Worm (Caenorhabditis elegans): ENCODE measurements around the gene tpst-1.
A peak's percentile ranks its signal among the peaks of the same experiment; 100 is the strongest.

tpst-1 gene

DNA sequence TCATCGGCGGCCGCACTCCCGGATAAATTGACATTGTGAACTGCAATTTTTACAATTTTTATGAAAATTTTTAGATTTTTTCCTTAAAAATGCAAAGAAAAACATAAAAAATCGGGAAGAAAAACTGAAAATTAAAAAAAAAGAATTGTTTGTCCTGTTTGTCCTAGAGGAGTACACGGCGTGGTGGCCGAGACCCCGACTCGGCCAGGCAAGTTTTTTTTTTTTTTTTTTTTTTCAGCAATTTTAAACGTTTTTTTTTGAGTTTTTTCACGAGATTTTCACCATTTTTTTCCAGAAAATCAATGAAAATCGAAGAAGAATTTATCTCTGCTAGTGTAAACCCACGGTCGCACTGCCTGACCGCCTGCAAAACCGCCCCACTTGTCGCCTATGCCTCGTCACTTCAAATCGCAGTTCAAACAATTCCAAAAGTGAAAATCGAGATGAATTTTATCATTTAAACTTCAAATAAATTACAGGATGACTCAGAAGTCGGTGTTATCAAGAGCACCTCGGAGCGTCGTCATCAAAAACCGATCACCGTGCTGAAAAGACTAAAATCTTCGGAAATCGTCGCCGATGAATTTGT lies 11.4 kb upstream of the tpst-1 start, which contains the start of the genes taf-7.2 and elpc-2:
TSS of gene taf-7.2 (minus strand) at position 42 of the 589 bp plus-strand sequence.
TSS of gene elpc-2 (plus strand) at position 296 of the 589 bp plus-strand sequence.
- TF ChIP-seq gmeb-1 (tag; optimal IDR thresholded peaks at IDR 0.05): peak; percentile 30
- no peak for TF ChIP-seq lin-39 (tag; optimal IDR thresholded peaks at IDR 0.05)
- TF ChIP-seq sma-9 (GFP tag; optimal IDR thresholded peaks at IDR 0.05): no peak
- TF ChIP-seq sma-9 (tag; optimal IDR thresholded peaks at IDR 0.05): no peak
- TF ChIP-seq peb-1 (tag; optimal IDR thresholded peaks at IDR 0.05): no peak
- TF ChIP-seq unc-55 (GFP tag; optimal IDR thresholded peaks at IDR 0.05): peak; percentile 46
- TF ChIP-seq C34F6.9 (tag; optimal IDR thresholded peaks at IDR 0.05): peak; percentile 31
- TF ChIP-seq ztf-4 (tag; optimal IDR thresholded peaks at IDR 0.05): no peak
- no peak for TF ChIP-seq ZK546.5 (tag; optimal IDR thresholded peaks at IDR 0.05)
- TF ChIP-seq mbf-1 (tag; optimal IDR thresholded peaks at IDR 0.05): no peak
- TF ChIP-seq nhr-23 (tag; optimal IDR thresholded peaks at IDR 0.05): no peak
- TF ChIP-seq ceh-16 (tag; optimal IDR thresholded peaks at IDR 0.05): no peak
- no peak for TF ChIP-seq ztf-1 (GFP tag; conservative IDR thresholded peaks at IDR 0.05)
- TF ChIP-seq sma-3 (GFP tag; optimal IDR thresholded peaks at IDR 0.05): no peak
- TF ChIP-seq lin-13 (GFP tag; optimal IDR thresholded peaks at IDR 0.05): no peak
- peak; percentile 56 for TF ChIP-seq F13H6.1 (tag; optimal IDR thresholded peaks at IDR 0.05)
- TF ChIP-seq nhr-25 (tag; optimal IDR thresholded peaks at IDR 0.05): peak; percentile 7
- no peak for TF ChIP-seq nhr-237 (tag; optimal IDR thresholded peaks at IDR 0.05)
- peak; percentile 30 to 52 for TF ChIP-seq lsy-2 (tag; optimal IDR thresholded peaks at IDR 0.05)
- no peak for TF ChIP-seq nhr-129 (tag; optimal IDR thresholded peaks at IDR 0.05)
- TF ChIP-seq aly-2 (tag; optimal IDR thresholded peaks at IDR 0.05): no peak

DNA sequence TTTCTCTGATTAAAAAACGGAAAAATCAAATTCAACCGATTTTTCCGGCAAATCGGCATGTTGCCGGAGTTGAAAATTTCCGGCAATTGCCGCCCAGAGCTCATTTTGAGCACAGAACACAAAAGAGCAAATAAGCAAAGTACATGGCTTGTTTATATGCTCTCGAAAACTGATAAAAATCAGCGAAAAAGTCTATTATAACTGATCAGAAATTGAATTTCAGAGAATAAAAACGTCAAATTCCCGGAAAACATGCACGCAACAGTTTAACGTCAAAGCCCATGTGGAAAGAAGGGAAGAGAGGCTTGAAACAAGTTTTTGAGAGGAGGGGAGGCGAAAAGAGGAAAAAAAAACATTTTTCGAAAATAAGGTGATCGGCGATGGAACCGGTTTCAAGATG lies 6.7 kb upstream of the tpst-1 start:
- no peak for TF ChIP-seq nhr-23 (tag; optimal IDR thresholded peaks at IDR 0.05)
- TF ChIP-seq snpc-4 (tag; optimal IDR thresholded peaks at IDR 0.05): no peak
- TF ChIP-seq nhr-21 (tag; optimal IDR thresholded peaks at IDR 0.05): no peak
- TF ChIP-seq peb-1 (tag; optimal IDR thresholded peaks at IDR 0.05): no peak
- TF ChIP-seq nhr-12 (tag; optimal IDR thresholded peaks at IDR 0.05): no peak

DNA sequence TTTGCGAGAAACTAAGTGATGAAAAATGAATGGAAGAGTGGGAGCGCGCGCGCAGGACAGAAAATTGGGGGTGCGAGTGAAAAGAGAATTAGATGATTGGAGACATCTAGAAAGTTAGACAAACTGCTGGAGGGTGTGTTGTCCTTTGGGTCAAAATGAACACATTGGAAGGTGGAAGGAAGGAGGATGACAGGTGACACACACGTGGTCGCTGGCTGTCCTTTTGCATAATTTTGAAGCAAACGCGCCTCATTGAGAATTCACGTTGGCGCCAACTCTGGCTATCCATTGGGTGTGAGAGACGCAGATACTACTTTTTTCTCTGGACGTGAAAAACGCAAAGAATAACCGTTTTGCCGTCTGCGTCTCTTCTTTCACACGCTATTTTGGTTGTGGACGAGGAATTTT lies 3.4 kb upstream of the tpst-1 start:
- TF ChIP-seq lsy-2 (tag; optimal IDR thresholded peaks at IDR 0.05) (peak in 1 of 2 experiments; percentile 7), nhr-21 (tag; optimal IDR thresholded peaks at IDR 0.05) (peak; percentile 24), nhr-129 (tag; optimal IDR thresholded peaks at IDR 0.05) (peak; percentile 72), nhr-25 (tag; optimal IDR thresholded peaks at IDR 0.05) (peak; percentile 42), unc-55 (GFP tag; optimal IDR thresholded peaks at IDR 0.05) (peak; percentile 3), C34F6.9 (tag; optimal IDR thresholded peaks at IDR 0.05) (peak; percentile 38), fos-1 (tag; optimal IDR thresholded peaks at IDR 0.05) (peak; percentile 3)

DNA sequence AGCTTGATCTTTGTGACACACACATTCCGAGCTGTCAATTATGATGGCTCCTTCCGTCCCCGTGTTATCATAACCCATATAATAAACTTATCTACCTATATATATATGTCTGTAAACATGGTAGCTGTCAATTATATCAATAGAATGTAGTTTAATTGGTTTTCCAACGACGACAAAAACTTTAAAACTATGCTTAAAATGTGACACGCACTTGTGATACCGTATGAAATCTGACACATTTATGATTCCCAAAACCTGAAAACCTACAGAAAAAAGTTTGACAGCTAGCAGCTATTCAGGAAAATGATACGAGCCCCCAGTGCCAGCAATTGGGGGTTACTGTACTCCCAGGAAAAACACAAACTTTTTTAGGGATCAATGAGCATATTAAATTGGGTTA lies 3.4 kb downstream of the tpst-1 start:
- TF ChIP-seq gmeb-1 (tag; optimal IDR thresholded peaks at IDR 0.05) (no peak), F13H6.1 (tag; optimal IDR thresholded peaks at IDR 0.05) (no peak), ceh-82 (tag; optimal IDR thresholded peaks at IDR 0.05) (no peak), nhr-12 (tag; optimal IDR thresholded peaks at IDR 0.05) (no peak), nhr-21 (tag; optimal IDR thresholded peaks at IDR 0.05) (no peak), nhr-237 (tag; optimal IDR thresholded peaks at IDR 0.05) (no peak), nhr-6 (tag; optimal IDR thresholded peaks at IDR 0.05) (no peak), nhr-77 (tag; optimal IDR thresholded peaks at IDR 0.05) (no peak), Y55F3AM.14 (GFP tag; optimal IDR thresholded peaks at IDR 0.05) (no peak)

DNA sequence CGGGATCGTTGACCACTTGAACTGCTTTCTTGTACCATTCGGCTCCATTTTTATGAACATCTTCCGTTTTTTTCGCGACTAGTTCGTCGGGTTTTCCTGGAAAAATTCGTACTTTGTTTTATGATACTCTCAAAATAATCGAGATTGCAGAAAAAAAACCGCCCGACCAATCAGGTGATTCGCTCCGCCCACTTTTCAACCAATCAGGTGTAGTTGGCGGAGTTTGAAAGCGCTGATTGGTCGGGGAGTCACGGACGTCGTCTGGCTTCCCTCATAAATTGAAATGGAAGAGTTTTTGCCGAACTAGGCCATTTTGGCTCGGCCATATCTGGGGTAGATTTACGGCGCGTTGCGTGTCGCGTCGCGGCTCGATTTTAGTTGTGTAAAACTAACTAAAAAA lies 9.5 kb downstream of the tpst-1 start:
- no peak for TF ChIP-seq blmp-1 (tag; optimal IDR thresholded peaks at IDR 0.05; ENCODE audit: insufficient read depth)
- no peak for TF ChIP-seq nhr-11 (tag; optimal IDR thresholded peaks at IDR 0.05)
- no peak for TF ChIP-seq aly-2 (tag; optimal IDR thresholded peaks at IDR 0.05)
- no peak for TF ChIP-seq gmeb-1 (tag; optimal IDR thresholded peaks at IDR 0.05)
- no peak for TF ChIP-seq skn-1 (tag; optimal IDR thresholded peaks at IDR 0.05)

DNA sequence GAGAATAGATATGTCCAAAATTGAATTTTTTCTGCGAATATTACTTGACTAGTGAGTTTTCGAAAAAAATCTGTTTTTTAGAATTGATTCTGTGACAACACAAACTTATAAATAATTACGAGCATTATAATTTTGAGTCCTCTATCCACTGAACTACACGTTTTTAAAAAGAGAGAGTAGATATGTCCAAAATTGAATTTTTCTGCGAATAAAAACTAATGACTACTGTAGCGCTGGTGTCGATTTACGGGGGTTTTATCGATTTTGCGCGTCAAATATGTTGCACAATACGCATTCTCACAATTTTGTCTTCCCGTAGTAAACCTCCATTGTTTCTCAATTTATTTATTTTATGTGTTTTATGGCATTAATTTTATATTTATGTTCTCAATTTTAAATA lies 10.1 kb downstream of the tpst-1 start:
- TF ChIP-seq ama-1 (optimal IDR thresholded peaks at IDR 0.05) (no peak), nhr-12 (tag; optimal IDR thresholded peaks at IDR 0.05) (no peak), crh-2 (tag; optimal IDR thresholded peaks at IDR 0.05) (no peak), unc-55 (GFP tag; optimal IDR thresholded peaks at IDR 0.05) (no peak), unc-39 (tag; optimal IDR thresholded peaks at IDR 0.05) (no peak), dmd-4 (tag; optimal IDR thresholded peaks at IDR 0.05) (no peak), lin-13 (GFP tag; optimal IDR thresholded peaks at IDR 0.05) (no peak), nhr-129 (tag; optimal IDR thresholded peaks at IDR 0.05) (no peak), ceh-82 (tag; optimal IDR thresholded peaks at IDR 0.05) (no peak), nhr-6 (tag; optimal IDR thresholded peaks at IDR 0.05) (no peak), peb-1 (tag; optimal IDR thresholded peaks at IDR 0.05) (no peak), mbf-1 (tag; optimal IDR thresholded peaks at IDR 0.05) (no peak), skn-1 (tag; optimal IDR thresholded peaks at IDR 0.05) (no peak)

Data from whole organism, L2 larva.